Worm (Caenorhabditis elegans) whole organism, young adult: ENCODE data around the gene F38E1.3.

Experiments
- K12H6.12 ChIP-seq: fragments of 200-800 bp; sonication (Bioruptor generic); optimal IDR thresholded peaks from 2 replicates; lab custom pipeline; 2018; ENCODE audit warnings: mild to moderate bottlenecking, missing genetic modification characterization, missing compliant biosample characterization
- T07F8.4 ChIP-seq: sonication (generic microtip); optimal IDR thresholded peaks from 2 replicates; lab custom pipeline; 2016; ENCODE audit warnings: mild to moderate bottlenecking, missing genetic modification characterization, moderate library complexity, missing compliant biosample characterization
- T26A5.8 ChIP-seq: sonication (generic microtip); optimal IDR thresholded peaks from 2 replicates; lab custom pipeline; 2016; ENCODE audit warnings: missing genetic modification characterization, missing compliant biosample characterization
- Y67H2A.10 ChIP-seq: fragments of 200-800 bp; sonication (Bioruptor generic); conservative IDR thresholded peaks from 2 replicates; pipeline ENCODE4 v1.3.6; 2022; ENCODE audit warnings: missing genetic modification reagents, missing genetic modification characterization, missing compliant biosample characterization
- aptf-3 ChIP-seq: fragments of 200-800 bp; sonication (Bioruptor generic); IDR thresholded peaks from 2 replicates; pipeline ENCODE4 v1.3.6; 2022; ENCODE audit warnings: missing genetic modification characterization, missing compliant biosample characterization
- attf-6 ChIP-seq: fragments of 200-800 bp; sonication (Bioruptor generic); IDR thresholded peaks from 2 replicates; pipeline ENCODE4 v1.3.6; 2022; ENCODE audit warnings: missing genetic modification reagents, missing genetic modification characterization, missing compliant biosample characterization
- cebp-1 ChIP-seq, 2 experiments: fragments of 200-800 bp in 1 of 2; sonication (Bioruptor generic) in 1 of 2; sonication (generic microtip) in 1 of 2; IDR thresholded peaks in 1 of 2; optimal IDR thresholded peaks in 1 of 2; 2 replicates each; pipeline versions ENCODE4 v1.3.6 to Lab custom; 2017 to 2022; ENCODE audit warnings: missing compliant biosample characterization in 2 of 2, missing genetic modification characterization in 2 of 2, mild to moderate bottlenecking in 1 of 2, missing genetic modification reagents in 1 of 2, moderate library complexity in 1 of 2
- ceh-100 ChIP-seq: fragments of 200-800 bp; sonication (Bioruptor generic); IDR thresholded peaks from 2 replicates; pipeline ENCODE4 v1.3.6; 2022; ENCODE audit warnings: missing genetic modification reagents, missing genetic modification characterization, missing compliant biosample characterization
- ceh-58 ChIP-seq: fragments of 200-800 bp; sonication (Bioruptor generic); IDR thresholded peaks from 2 replicates; pipeline ENCODE4 v1.3.6; 2022; ENCODE audit warnings: missing genetic modification characterization, missing compliant biosample characterization
- hmg-1.2 ChIP-seq: fragments of 200-800 bp; sonication (Bioruptor generic); IDR thresholded peaks from 2 replicates; pipeline ENCODE4 v1.3.6; 2022; ENCODE audit warnings: missing genetic modification reagents, missing genetic modification characterization, missing compliant biosample characterization
- hsf-1 ChIP-seq: fragments of 200-800 bp; sonication (Bioruptor generic); IDR thresholded peaks from 2 replicates; pipeline ENCODE4 v1.3.6; 2022; ENCODE audit warnings: missing genetic modification reagents, missing genetic modification characterization, missing compliant biosample characterization
- mes-4 ChIP-seq: sonication (generic microtip); optimal IDR thresholded peaks from 2 replicates; lab custom pipeline; 2016; ENCODE audit warnings: missing genotype, missing genetic modification characterization, missing compliant biosample characterization
- mxl-1 ChIP-seq: sonication (generic microtip); optimal IDR thresholded peaks from 2 replicates; lab custom pipeline; 2016; ENCODE audit warnings: missing genetic modification characterization, missing compliant biosample characterization
- nhr-80 ChIP-seq: sonication (generic microtip); optimal IDR thresholded peaks from 2 replicates; lab custom pipeline; 2016; ENCODE audit warnings: missing genetic modification characterization, missing compliant biosample characterization
- pbrm-1 ChIP-seq: fragments of 200-800 bp; sonication (Bioruptor generic); IDR thresholded peaks from 2 replicates; pipeline ENCODE4 v1.3.6; 2022; ENCODE audit warnings: missing genetic modification reagents, missing genetic modification characterization, missing compliant biosample characterization
- repo-1 ChIP-seq: sonication (generic microtip); optimal IDR thresholded peaks from 2 replicates; lab custom pipeline; 2017; ENCODE audit warnings: mild to moderate bottlenecking, missing genetic modification characterization, missing compliant biosample characterization
- rpc-1 ChIP-seq, 2 experiments: fragments of 150-350 bp in 1 of 2; sonication (generic microtip) in 1 of 2; optimal IDR thresholded peaks; 2 replicates each; lab custom pipeline; 2014 to 2018; ENCODE audit warnings: missing biosample characterization in 1 of 2, missing genetic modification characterization in 1 of 2, missing genetic modification reagents in 1 of 2, missing genotype in 1 of 2
- tbx-9 ChIP-seq: sonication (generic microtip); optimal IDR thresholded peaks from 2 replicates; lab custom pipeline; 2016; ENCODE audit warnings: borderline replicate concordance, missing genetic modification characterization, inconsistent platforms, missing compliant biosample characterization
- unc-130 ChIP-seq: sonication (generic microtip); optimal IDR thresholded peaks from 2 replicates; lab custom pipeline; 2016; ENCODE audit warnings: missing genetic modification reagents, missing genetic modification characterization, missing compliant biosample characterization
- unc-62 ChIP-seq: fragments of 150-350 bp; optimal IDR thresholded peaks from 2 replicates; lab custom pipeline; 2014; ENCODE audit warnings: missing biosample characterization, missing genetic modification reagents, missing genetic modification characterization
- ztf-18 ChIP-seq: sonication (generic microtip); optimal IDR thresholded peaks from 2 replicates; lab custom pipeline; 2016; ENCODE audit warnings: missing genotype, mild to moderate bottlenecking, missing genetic modification characterization, missing compliant biosample characterization
- ztf-25 ChIP-seq: fragments of 200-800 bp; sonication (Bioruptor generic); IDR thresholded peaks from 2 replicates; pipeline ENCODE4 v1.3.6; 2022; ENCODE audit warnings: missing genetic modification reagents, missing genetic modification characterization, missing compliant biosample characterization
- ztf-26 ChIP-seq: sonication (generic microtip); optimal IDR thresholded peaks from 2 replicates; lab custom pipeline; 2017; ENCODE audit warnings: missing genetic modification characterization, missing compliant biosample characterization
- ztf-28 ChIP-seq: fragments of 200-800 bp; sonication (Bioruptor generic); IDR thresholded peaks from 2 replicates; pipeline ENCODE4 v1.3.6; 2022; ENCODE audit warnings: missing genetic modification reagents, missing genetic modification characterization, missing compliant biosample characterization

Gene F38E1.3

ce11 chrV:8426210-8426609, 50.3 kb downstream of the F38E1.3 start:
- TF ChIP-seq mes-4 (tag; lab: Kevin White, UChicago) (no peak), ztf-25 (no peak), ztf-18 (tag; lab: Kevin White, UChicago) (no peak), hsf-1 (GFP tag; lab: Robert Waterston, UW) (peak; percentile 56; the same call in 1 of the 2 replicates), T26A5.8 (tag; lab: Kevin White, UChicago) (no peak), tbx-9 (tag; lab: Kevin White, UChicago) (no peak), ztf-26 (tag; lab: Kevin White, UChicago) (no peak), rpc-1 (optimal IDR thresholded peaks at IDR 0.05; lab: Kevin White, UChicago) (peak; percentile 25), rpc-1 (tag; optimal IDR thresholded peaks at IDR 0.05; lab: Kevin White, UChicago) (no peak), unc-130 (GFP tag; lab: Kevin White, UChicago) (no peak), pbrm-1 (GFP tag; lab: Robert Waterston, UW) (no peak), T07F8.4 (tag; lab: Kevin White, UChicago) (no peak), aptf-3 (GFP tag; lab: Robert Waterston, UW) (no peak), attf-6 (no peak), K12H6.12 (tag; lab: Kevin White, UChicago) (no peak), ceh-100 (GFP tag; lab: Robert Waterston, UW) (no peak), Y67H2A.10 (no peak), ztf-28 (GFP tag; lab: Robert Waterston, UW) (no peak), unc-62 (GFP tag; lab: Kevin White, UChicago) (no peak), mxl-1 (no peak), ceh-58 (no peak), hmg-1.2 (GFP tag; lab: Robert Waterston, UW) (peak; percentile 38; the same call in 1 of the 2 replicates), repo-1 (no peak)

- TF ChIP-seq ceh-100 (GFP tag; lab: Robert Waterston, UW) = no peak
- peak; percentile 81 for TF ChIP-seq nhr-80 (tag; lab: Kevin White, UChicago)
- no peak for TF ChIP-seq cebp-1 (GFP tag; IDR thresholded peaks at IDR 0.05; lab: Robert Waterston, UW)
- peak; percentile 53 for TF ChIP-seq cebp-1 (tag; optimal IDR thresholded peaks at IDR 0.05; lab: Kevin White, UChicago)
These were observed 51.0 kb downstream of the F38E1.3 start for ce11 chrV:8426741-8427457.
